Worm (Caenorhabditis elegans) whole organism, midembryonic: ENCODE results near the gene srh-186.
"Not testable (repeated sequence)": the region's sequence is repeated elsewhere in the genome, so short reads cannot be mapped to it uniquely, and the experiment has no call there.

Experiments used
- T22C8.4 ChIP-seq: fragments of 200-800 bp; sonication (Bioruptor generic); IDR thresholded peaks from 2 replicates; pipeline ENCODE4 v1.3.6; 2022; ENCODE audit warnings: missing genetic modification characterization, missing compliant biosample characterization
- cog-1 ChIP-seq: sonication (generic microtip); optimal IDR thresholded peaks from 2 replicates; lab custom pipeline; 2016; ENCODE audit warnings: missing genetic modification characterization, missing compliant biosample characterization
- flt-1 ChIP-seq: fragments of 200-800 bp; sonication (Bioruptor generic); IDR thresholded peaks from 2 replicates; pipeline ENCODE4 v1.3.6; 2022; ENCODE audit warnings: missing genetic modification characterization, missing compliant biosample characterization
- klf-2 ChIP-seq: fragments of 200-800 bp; sonication (Bioruptor generic); conservative IDR thresholded peaks from 2 replicates; pipeline ENCODE4 v1.3.6; 2022; ENCODE audit warnings: missing genetic modification reagents, missing genetic modification characterization, missing compliant biosample characterization
- med-1 ChIP-seq: sonication (generic microtip); optimal IDR thresholded peaks from 2 replicates; lab custom pipeline; 2017; ENCODE audit warnings: missing genetic modification characterization, mild to moderate bottlenecking, missing compliant biosample characterization, antibody characterized with exemption, missing genetic modification reagents; ENCODE audit not compliant: insufficient read depth
- ref-1 ChIP-seq: fragments of 200-800 bp; sonication (Bioruptor generic); conservative IDR thresholded peaks from 2 replicates; pipeline ENCODE4 v1.3.6; 2022; ENCODE audit warnings: missing genetic modification reagents, missing genetic modification characterization, missing compliant biosample characterization
- tab-1 ChIP-seq: fragments of 200-800 bp; sonication (Bioruptor generic); IDR thresholded peaks from 2 replicates; pipeline ENCODE4 v1.3.6; 2022; ENCODE audit warnings: missing genetic modification characterization, missing compliant biosample characterization
- ztf-23 ChIP-seq: fragments of 200-800 bp; sonication (Bioruptor generic); IDR thresholded peaks from 2 replicates; pipeline ENCODE4 v1.3.6; 2022; ENCODE audit warnings: missing genetic modification reagents, missing genetic modification characterization, missing compliant biosample characterization
- ztf-29 ChIP-seq: fragments of 200-800 bp; sonication (Bioruptor generic); IDR thresholded peaks from 2 replicates; pipeline ENCODE4 v1.3.6; 2022; ENCODE audit warnings: missing genetic modification reagents, missing genetic modification characterization, missing compliant biosample characterization

The srh-186 gene

ce11 chrV:15978232-15978764 is 22.7 kb downstream of the srh-186 start, which contains the start of gene oac-20:
TSS of gene oac-20 (plus strand) at chrV:15978714.
- no peak for TF ChIP-seq ztf-29
- TF ChIP-seq ztf-23 (GFP tag; lab: Robert Waterston, UW), result no peak
- no peak for TF ChIP-seq T22C8.4 (GFP tag; lab: Robert Waterston, UW)

- no peak for TF ChIP-seq tab-1
- TF ChIP-seq flt-1 (GFP tag; lab: Robert Waterston, UW), result no peak
Observed at ce11 chrV:15982733-15983344, 27.2 kb downstream of the srh-186 start, which contains the start of the genes fbxa-99 and F36G9.13. TSS of gene fbxa-99 (minus strand) at chrV:15982854. TSS of gene F36G9.13 (plus strand) at chrV:15983294.

ce11 chrV:15988074-15988473 is 32.5 kb downstream of the srh-186 start, which contains the start of gene F36G9.15:
TSS of gene F36G9.15 (minus strand) at chrV:15988174.
- TF ChIP-seq ztf-29 (no peak), ztf-23 (GFP tag; lab: Robert Waterston, UW) (no peak), ref-1 (GFP tag; lab: Robert Waterston, UW) (no peak), med-1 (GFP tag; lab: Kevin White, UChicago) (no peak), cog-1 (tag; lab: Kevin White, UChicago) (no peak), flt-1 (GFP tag; lab: Robert Waterston, UW) (no peak), T22C8.4 (GFP tag; lab: Robert Waterston, UW) (no peak), klf-2 (GFP tag; lab: Robert Waterston, UW) (no peak), tab-1 (no peak)

DNA sequence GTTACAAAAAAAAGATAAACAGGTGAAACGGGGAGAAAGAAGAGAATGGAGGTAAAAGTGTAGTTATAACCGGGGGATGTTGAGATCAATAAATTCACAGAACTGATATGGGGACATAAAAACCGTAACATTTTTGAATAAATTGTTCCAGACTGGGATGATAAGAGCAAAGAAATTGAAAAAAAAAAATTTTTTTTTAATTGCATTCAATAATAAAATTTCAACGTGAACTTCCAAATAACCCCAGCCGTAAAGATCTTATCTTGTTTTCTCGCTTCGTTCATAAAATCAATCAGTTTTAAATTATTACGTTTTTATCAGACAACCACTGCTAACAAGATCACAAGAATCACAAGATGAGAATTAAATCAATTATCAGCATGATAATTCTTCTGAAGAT is 36.3 kb downstream of the srh-186 start, which contains the start of gene C06C6.7:
C06C6.7 (plus strand) TSS at position 301 of the 400 bp plus-strand sequence.
- TF ChIP-seq flt-1, klf-2, ztf-23 (GFP tag; lab: Robert Waterston, UW): not testable (repeated sequence)

ce11 chrV:15996655-15997186 is 41.1 kb downstream of the srh-186 start, which contains the start of the genes C06C6.9 and C06C6.8:
TSS of gene C06C6.9 (minus strand) at chrV:15996755.
TSS of gene C06C6.8 (plus strand) at chrV:15997136.
- TF ChIP-seq klf-2 (GFP tag; lab: Robert Waterston, UW), result no peak

DNA sequence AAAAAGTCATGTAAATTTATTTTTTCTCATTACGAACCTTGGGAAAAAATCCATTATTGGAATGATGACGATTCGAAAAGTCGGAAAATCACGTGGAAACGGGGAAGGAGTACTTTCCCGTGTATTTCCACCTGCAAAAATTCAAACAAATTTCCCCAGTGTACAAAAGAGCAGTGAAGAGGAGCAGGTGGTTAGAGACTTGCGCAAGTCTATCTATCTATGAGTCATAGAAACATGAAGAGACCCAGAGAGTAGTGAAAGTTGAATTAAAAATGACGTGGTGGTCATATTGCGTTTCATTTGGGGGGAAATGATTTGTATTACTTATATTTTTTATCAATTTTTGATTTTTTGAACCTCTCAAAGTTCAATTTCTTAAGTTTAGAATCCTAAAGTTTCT is 44.8 kb downstream of the srh-186 start, which contains the start of gene nhr-50:
nhr-50 (minus strand) TSS at position 199 of the 400 bp plus-strand sequence.
- no peak for TF ChIP-seq klf-2 (GFP tag; lab: Robert Waterston, UW)
- no peak for TF ChIP-seq cog-1 (tag; lab: Kevin White, UChicago)
- TF ChIP-seq ztf-29, result no peak
- no peak for TF ChIP-seq T22C8.4 (GFP tag; lab: Robert Waterston, UW)
- TF ChIP-seq med-1 (GFP tag; lab: Kevin White, UChicago), result no peak
- no peak for TF ChIP-seq tab-1
- no peak for TF ChIP-seq flt-1 (GFP tag; lab: Robert Waterston, UW)
- TF ChIP-seq ztf-23 (GFP tag; lab: Robert Waterston, UW), result no peak
- TF ChIP-seq ref-1 (GFP tag; lab: Robert Waterston, UW), result no peak

DNA sequence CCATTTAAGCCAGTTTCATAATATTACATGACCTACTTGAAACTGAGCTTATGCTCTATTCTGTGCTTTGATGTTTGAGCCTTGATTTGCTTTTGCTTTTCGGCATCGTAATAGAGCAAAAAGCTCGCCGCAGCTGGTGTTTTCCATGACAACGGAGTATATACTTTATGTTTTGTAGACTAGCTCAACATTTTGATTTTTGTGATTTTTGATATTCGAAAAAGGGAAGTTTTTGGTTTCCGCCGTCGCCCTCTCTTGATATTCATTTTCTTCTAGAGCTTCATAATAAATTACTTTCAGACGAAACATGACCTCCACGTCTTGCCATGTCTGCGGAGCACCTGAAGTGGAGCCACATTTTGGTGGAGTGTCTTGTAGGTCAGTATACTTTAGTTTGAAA is 46.7 kb downstream of the srh-186 start, which contains the start of gene nhr-63:
nhr-63 (plus strand) TSS at position 301 of the 400 bp plus-strand sequence.
- TF ChIP-seq ztf-23 (GFP tag; lab: Robert Waterston, UW) (no peak), T22C8.4 (GFP tag; lab: Robert Waterston, UW) (no peak), ztf-29 (no peak), cog-1 (tag; lab: Kevin White, UChicago) (no peak), tab-1 (no peak), klf-2 (GFP tag; lab: Robert Waterston, UW) (no peak), med-1 (GFP tag; lab: Kevin White, UChicago) (no peak), flt-1 (GFP tag; lab: Robert Waterston, UW) (no peak), ref-1 (GFP tag; lab: Robert Waterston, UW) (no peak)
